Fruit fly (Drosophila melanogaster) whole organism, embryonic: ENCODE data around the gene CG2865.
A peak's percentile ranks its signal among the peaks of the same experiment; 100 is the strongest.

Experiments used
- Blimp-1 ChIP-seq: fragments of 200-800 bp; sonication (Bioruptor generic); optimal IDR thresholded peaks from 3 replicates; lab custom pipeline; 2018; ENCODE audit warnings: missing biosample characterization, missing genetic modification characterization, mild to moderate bottlenecking, moderate library complexity, missing genetic modification reagents
- CG10543 ChIP-seq: fragments of 200-800 bp; sonication (Bioruptor generic); optimal IDR thresholded peaks from 3 replicates; lab custom pipeline; 2017; ENCODE audit warnings: missing biosample characterization, mild to moderate bottlenecking, missing genetic modification characterization, moderate library complexity
- CG12071 ChIP-seq: fragments of 200-800 bp; sonication (Bioruptor generic); optimal IDR thresholded peaks from 3 replicates; lab custom pipeline; 2018; ENCODE audit warnings: missing biosample characterization, mild to moderate bottlenecking, missing genetic modification characterization
- CG12236 ChIP-seq: fragments of 200-800 bp; sonication (Bioruptor generic); optimal IDR thresholded peaks from 2 replicates; lab custom pipeline; 2016; ENCODE audit warnings: missing biosample characterization, missing genetic modification characterization
- CG12769 ChIP-seq: fragments of 200-800 bp; sonication (Bioruptor generic); optimal IDR thresholded peaks from 2 replicates; lab custom pipeline; 2019; ENCODE audit warnings: missing biosample characterization, mild to moderate bottlenecking, missing genetic modification characterization, moderate library complexity
- CG16863 ChIP-seq: fragments of 200-800 bp; sonication (Bioruptor generic); optimal IDR thresholded peaks from 3 replicates; lab custom pipeline; 2016; ENCODE audit warnings: missing biosample characterization, missing genetic modification characterization
- CG17186 ChIP-seq: fragments of 200-800 bp; sonication (Bioruptor generic); optimal IDR thresholded peaks from 3 replicates; lab custom pipeline; 2017; ENCODE audit warnings: missing biosample characterization, missing genetic modification reagents, missing genetic modification characterization
- CG3838 ChIP-seq: fragments of 200-800 bp; sonication (Bioruptor generic); optimal IDR thresholded peaks from 3 replicates; lab custom pipeline; 2016; ENCODE audit warnings: missing biosample characterization, missing genetic modification characterization
- CG6175 ChIP-seq: fragments of 200-800 bp; sonication (Bioruptor generic); IDR thresholded peaks from 3 replicates; pipeline ENCODE4 v1.3.6; 2022; ENCODE audit warnings: missing biosample characterization, missing genetic modification characterization
- CG7271 ChIP-seq: fragments of 200-800 bp; sonication (Bioruptor generic); optimal IDR thresholded peaks from 2 replicates; lab custom pipeline; 2018; ENCODE audit warnings: missing biosample characterization, mild to moderate bottlenecking, missing genetic modification characterization, moderate library complexity
- CG9932 ChIP-seq: fragments of 200-800 bp; sonication (Bioruptor generic); IDR thresholded peaks from 2 replicates; pipeline ENCODE4 v1.3.6; 2022; ENCODE audit warnings: missing biosample characterization, missing genetic modification characterization
- E2f2 ChIP-seq: fragments of 200-800 bp; sonication (Bioruptor generic); IDR thresholded peaks from 2 replicates; pipeline ENCODE4 v1.3.6; 2022; ENCODE audit warnings: missing biosample characterization, missing genetic modification characterization
- Eip74EF ChIP-seq, 2 experiments: fragments of 200-800 bp in 1 of 2; fragments of >200 bp in 1 of 2; sonication (Bioruptor generic) in 1 of 2; optimal IDR thresholded peaks; 2 replicates each; lab custom pipeline; 2017 to 2019; ENCODE audit warnings: missing biosample characterization in 2 of 2, missing genetic modification characterization in 2 of 2, mild to moderate bottlenecking in 1 of 2, moderate library complexity in 1 of 2
- Hr78 ChIP-seq, 2 experiments: fragments of 200-800 bp in 1 of 2; fragments of >200 bp in 1 of 2; sonication (Bioruptor generic) in 1 of 2; optimal IDR thresholded peaks; 2 replicates each; lab custom pipeline; 2017 to 2019; ENCODE audit warnings: missing biosample characterization in 2 of 2, missing genetic modification characterization in 2 of 2, mild to moderate bottlenecking in 1 of 2, moderate library complexity in 1 of 2
- Med ChIP-seq: fragments of 200-800 bp; sonication (Bioruptor generic); peaks from one replicate; lab custom pipeline; 2016; ENCODE audit warnings: missing biosample characterization, missing genetic modification characterization, mild to moderate bottlenecking, inconsistent platforms, moderate library complexity
- Mrtf ChIP-seq: fragments of 200-800 bp; sonication (Bioruptor generic); IDR thresholded peaks from 3 replicates; pipeline ENCODE4 v1.3.6; 2022; ENCODE audit warnings: missing biosample characterization, missing genetic modification characterization
- Pdp1 ChIP-seq, 2 experiments: fragments of 200-800 bp; sonication (Bioruptor generic); optimal IDR thresholded peaks; 3 replicates each; lab custom pipeline; 2016; ENCODE audit warnings: missing biosample characterization in 2 of 2, missing genetic modification characterization in 2 of 2, mild to moderate bottlenecking in 1 of 2, moderate library complexity in 1 of 2
- Rfx ChIP-seq: fragments of 200-800 bp; sonication (Bioruptor generic); IDR thresholded peaks from 2 replicates; pipeline ENCODE4 v1.3.6; 2022; ENCODE audit warnings: missing biosample characterization, missing genetic modification characterization
- Sox100B ChIP-seq: fragments of 200-800 bp; sonication (Bioruptor generic); optimal IDR thresholded peaks from 3 replicates; lab custom pipeline; 2018; ENCODE audit warnings: missing biosample characterization, mild to moderate bottlenecking, missing genetic modification characterization
- Trl ChIP-seq, 3 experiments: fragments of >200 bp in 2 of 3; fragments of 200-800 bp in 1 of 3; sonication (Bioruptor generic) in 1 of 3; optimal IDR thresholded peaks; 2 replicates in 1 of 3; 3 replicates in 2 of 3; lab custom pipeline; 2016 to 2017; ENCODE audit warnings: missing biosample characterization in 1 of 3, missing genetic modification characterization in 1 of 3
- caup ChIP-seq: fragments of 200-800 bp; sonication (Bioruptor generic); optimal IDR thresholded peaks from 3 replicates; lab custom pipeline; 2017; ENCODE audit warnings: missing biosample characterization, mild to moderate bottlenecking, missing genetic modification characterization, moderate library complexity; ENCODE audit not compliant: severe bottlenecking
- chinmo ChIP-seq: fragments of 200-800 bp; sonication (Bioruptor generic); IDR thresholded peaks from 4 replicates; pipeline ENCODE4 v1.3.6; 2022; ENCODE audit warnings: missing biosample characterization, missing genetic modification characterization; ENCODE audit not compliant: partially characterized antibody
- crol ChIP-seq: fragments of 200-800 bp; sonication (Bioruptor generic); IDR thresholded peaks from 2 replicates; pipeline ENCODE4 v1.3.6; 2022; ENCODE audit warnings: missing biosample characterization, missing genetic modification characterization
- ftz-f1 ChIP-seq: fragments of 200-800 bp; sonication (Bioruptor generic); optimal IDR thresholded peaks from 2 replicates; lab custom pipeline; 2016; ENCODE audit warnings: missing biosample characterization, missing genetic modification characterization
- hb ChIP-seq: fragments of 200-800 bp; sonication (Bioruptor generic); IDR thresholded peaks from 3 replicates; pipeline ENCODE4 v1.3.6; 2022; ENCODE audit warnings: missing biosample characterization, missing genetic modification characterization; ENCODE audit not compliant: partially characterized antibody
- kni ChIP-seq: fragments of 200-800 bp; sonication (Bioruptor generic); optimal IDR thresholded peaks from 3 replicates; lab custom pipeline; 2017; ENCODE audit warnings: mild to moderate bottlenecking, missing biosample characterization, missing genetic modification reagents, missing genetic modification characterization
- lmd ChIP-seq: fragments of 200-800 bp; sonication (Bioruptor generic); IDR thresholded peaks from 2 replicates; pipeline ENCODE4 v1.3.6; 2022; ENCODE audit warnings: missing biosample characterization, missing genetic modification characterization
- nmo ChIP-seq: fragments of 200-800 bp; sonication (Bioruptor generic); optimal IDR thresholded peaks from 2 replicates; lab custom pipeline; 2018; ENCODE audit warnings: missing biosample characterization, mild to moderate bottlenecking, missing genetic modification characterization, moderate library complexity
- pfk ChIP-seq: fragments of 200-800 bp; sonication (Bioruptor generic); optimal IDR thresholded peaks from 2 replicates; lab custom pipeline; 2018; ENCODE audit warnings: missing biosample characterization, mild to moderate bottlenecking, missing genetic modification characterization, moderate library complexity
- sd ChIP-seq: fragments of 200-800 bp; sonication (Bioruptor generic); optimal IDR thresholded peaks from 3 replicates; lab custom pipeline; 2018; ENCODE audit warnings: missing biosample characterization, mild to moderate bottlenecking, missing genetic modification characterization, moderate library complexity
- sens-2 ChIP-seq: fragments of 200-800 bp; sonication (Bioruptor generic); IDR thresholded peaks from 2 replicates; pipeline ENCODE4 v1.3.6; 2022; ENCODE audit warnings: missing biosample characterization, missing genetic modification characterization
- so ChIP-seq: fragments of 200-800 bp; sonication (Bioruptor generic); IDR thresholded peaks from 3 replicates; pipeline ENCODE4 v1.3.6; 2022; ENCODE audit warnings: missing biosample characterization, missing genetic modification characterization
- sqz ChIP-seq: fragments of 200-800 bp; sonication (Bioruptor generic); optimal IDR thresholded peaks from 3 replicates; lab custom pipeline; 2018; ENCODE audit warnings: missing biosample characterization, mild to moderate bottlenecking, missing genetic modification characterization
- tgo ChIP-seq: fragments of 200-800 bp; sonication (Bioruptor generic); IDR thresholded peaks from 3 replicates; pipeline ENCODE4 v1.3.6; 2022; ENCODE audit warnings: missing biosample characterization, missing genetic modification characterization
- tio ChIP-seq: fragments of 200-800 bp; sonication (Bioruptor generic); optimal IDR thresholded peaks from 2 replicates; lab custom pipeline; 2017; ENCODE audit warnings: missing biosample characterization, missing genetic modification characterization, inconsistent platforms
- tna ChIP-seq: fragments of 200-800 bp; sonication (Bioruptor generic); IDR thresholded peaks from 2 replicates; pipeline ENCODE4 v1.3.6; 2022; ENCODE audit warnings: missing biosample characterization, missing genetic modification characterization; ENCODE audit not compliant: partially characterized antibody

CG2865 gene

DNA sequence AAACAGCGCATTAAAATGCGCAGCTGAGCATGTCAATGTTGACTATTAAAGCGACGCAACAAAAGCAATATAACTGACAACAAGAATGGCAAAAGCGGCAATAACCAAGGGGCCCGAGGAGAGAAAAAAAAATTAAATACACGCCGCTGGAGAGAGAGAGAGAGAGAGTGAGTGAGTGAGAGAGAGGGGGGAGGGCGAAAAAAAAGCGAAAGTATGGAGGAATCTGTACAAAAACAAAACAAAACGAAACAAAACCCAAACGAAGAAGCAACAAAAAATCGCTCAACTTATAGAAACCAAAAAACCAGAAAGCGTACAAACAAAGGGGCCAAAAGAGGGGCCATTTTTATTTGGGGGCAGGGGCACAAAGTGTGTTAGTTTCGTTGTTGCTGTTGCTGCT, 9.7 kb downstream of the CG2865 start:
- TF ChIP-seq sqz (peak; percentile 73), Blimp-1 (GFP tag; lab: Kevin White, UChicago) (peak; percentile 99), Mrtf (GFP tag; lab: Robert Waterston, UW) (no peak), nmo (no peak), crol (GFP tag; lab: Robert Waterston, UW) (peak; percentile 45; the same call in 1 of the 2 replicates), Med (GFP tag; lab: Kevin White, UChicago) (peak; percentile 1), kni (GFP tag; lab: Kevin White, UChicago) (peak; percentile 27), sd (tag; lab: Kevin White, UChicago) (peak; percentile 27), Trl (optimal IDR thresholded peaks at IDR 0.05; lab: Kevin White, UChicago) (peak; percentile 16 to 60), Trl (GFP tag; optimal IDR thresholded peaks at IDR 0.05; lab: Kevin White, UChicago) (no peak), chinmo (GFP tag; lab: Robert Waterston, UW) (0 out of 4 replicates have a peak, but pooled peaks have one; percentile 28)

- peak; percentile 93 for TF ChIP-seq chinmo (GFP tag; lab: Robert Waterston, UW)
- no peak for TF ChIP-seq Rfx (GFP tag; lab: Robert Waterston, UW)
- TF ChIP-seq ftz-f1 (GFP tag; lab: Kevin White, UChicago), result peak; percentile 28
- TF ChIP-seq Pdp1 (GFP tag; optimal IDR thresholded peaks at IDR 0.05; lab: Kevin White, UChicago), result peak in 1 of 2 experiments; percentile 11
- TF ChIP-seq CG12071 (GFP tag; lab: Kevin White, UChicago), result no peak
- peak in 1 of 2 experiments; percentile 80 for TF ChIP-seq Hr78 (GFP tag; optimal IDR thresholded peaks at IDR 0.05; lab: Kevin White, UChicago)
- TF ChIP-seq CG12769, result peak; percentile 27
- peak; percentile 61 for TF ChIP-seq pfk
- no peak for TF ChIP-seq so (GFP tag; lab: Robert Waterston, UW)
- TF ChIP-seq CG12236, result no peak
- no peak for TF ChIP-seq CG7271 (tag; lab: Kevin White, UChicago)
- TF ChIP-seq Med (GFP tag; lab: Kevin White, UChicago), result peak; percentile 70
- no peak for TF ChIP-seq sens-2 (GFP tag; lab: Robert Waterston, UW)
- no peak for TF ChIP-seq CG6175 (GFP tag; lab: Robert Waterston, UW)
- TF ChIP-seq E2f2 (GFP tag; lab: Robert Waterston, UW), result no peak
- no peak for TF ChIP-seq tgo
- TF ChIP-seq CG3838, result no peak
- no peak for TF ChIP-seq tna
- TF ChIP-seq sd (tag; lab: Kevin White, UChicago), result peak; percentile 52
- peak; percentile 15; the same call in 1 of the 2 replicates for TF ChIP-seq CG9932 (GFP tag; lab: Robert Waterston, UW)
- TF ChIP-seq caup, result no peak
- TF ChIP-seq lmd (GFP tag; lab: Robert Waterston, UW), result no peak
- TF ChIP-seq CG16863 (GFP tag; lab: Kevin White, UChicago), result no peak
- TF ChIP-seq CG10543 (GFP tag; lab: Kevin White, UChicago), result peak; percentile 14
- TF ChIP-seq tio (GFP tag; lab: Kevin White, UChicago), result no peak
- TF ChIP-seq Eip74EF (GFP tag; optimal IDR thresholded peaks at IDR 0.05; lab: Kevin White, UChicago), result peak in 1 of 2 experiments; percentile 31
- no peak for TF ChIP-seq Sox100B (GFP tag; lab: Kevin White, UChicago)
- no peak for TF ChIP-seq CG17186 (GFP tag; lab: Kevin White, UChicago)
- TF ChIP-seq hb, result no peak
Measured at dm6 chrX:2278782-2279304, 14.4 kb downstream of the CG2865 start.
